Fruit fly (Drosophila melanogaster) whole organism, prepupa: ENCODE data around the gene CG15414.

Experiments
- Blimp-1 ChIP-seq: fragments of 200-800 bp; sonication (Bioruptor generic); optimal IDR thresholded peaks from 3 replicates; lab custom pipeline; 2017; ENCODE audit warnings: missing biosample characterization, missing genetic modification characterization, mild to moderate bottlenecking, moderate library complexity, missing genetic modification reagents
- CG10631 ChIP-seq: fragments of 200-800 bp; sonication (Bioruptor generic); optimal IDR thresholded peaks from 2 replicates; lab custom pipeline; 2016; ENCODE audit warnings: missing biosample characterization, missing genetic modification characterization
- CG10669 ChIP-seq: fragments of 200-800 bp; sonication (Bioruptor generic); optimal IDR thresholded peaks from 3 replicates; lab custom pipeline; 2018; ENCODE audit warnings: missing biosample characterization, mild to moderate bottlenecking, missing genetic modification characterization, moderate library complexity
- CG11294 ChIP-seq: fragments of 200-800 bp; sonication (Bioruptor generic); IDR thresholded peaks from 2 replicates; pipeline ENCODE4 v1.3.6; 2022; ENCODE audit warnings: missing biosample characterization, missing genetic modification characterization
- CG11762 ChIP-seq: fragments of 200-800 bp; sonication (Bioruptor generic); optimal IDR thresholded peaks from 3 replicates; lab custom pipeline; 2016; ENCODE audit warnings: missing biosample characterization, missing genetic modification characterization; ENCODE audit not compliant: insufficient read depth
- CG11902 ChIP-seq: fragments of 200-800 bp; sonication (Bioruptor generic); optimal IDR thresholded peaks from 3 replicates; lab custom pipeline; 2016; ENCODE audit warnings: missing biosample characterization, missing genetic modification characterization
- CG15336 ChIP-seq: fragments of 200-800 bp; sonication (Bioruptor generic); IDR thresholded peaks from 2 replicates; pipeline ENCODE4 v1.3.6; 2022; ENCODE audit warnings: missing biosample characterization, missing genetic modification characterization
- CG1621 ChIP-seq: fragments of 200-800 bp; sonication (Bioruptor generic); optimal IDR thresholded peaks from 3 replicates; lab custom pipeline; 2018; ENCODE audit warnings: missing biosample characterization, mild to moderate bottlenecking, missing genetic modification characterization
- CG32006 ChIP-seq: fragments of 200-800 bp; sonication (Bioruptor generic); optimal IDR thresholded peaks from 3 replicates; lab custom pipeline; 2017; ENCODE audit warnings: missing biosample characterization, mild to moderate bottlenecking, missing genetic modification characterization
- CG34406 ChIP-seq: fragments of 200-800 bp; sonication (Bioruptor generic); optimal IDR thresholded peaks from 3 replicates; lab custom pipeline; 2016; ENCODE audit warnings: missing biosample characterization, missing genetic modification characterization
- CG3919 ChIP-seq: fragments of 200-800 bp; sonication (Bioruptor generic); optimal IDR thresholded peaks from 3 replicates; lab custom pipeline; 2016; ENCODE audit warnings: missing biosample characterization, missing genetic modification characterization
- CG4318 ChIP-seq: fragments of 200-800 bp; sonication (Bioruptor generic); optimal IDR thresholded peaks from 3 replicates; lab custom pipeline; 2017; ENCODE audit warnings: missing biosample characterization, mild to moderate bottlenecking, missing genetic modification characterization
- CG6163 ChIP-seq: fragments of 200-800 bp; sonication (Bioruptor generic); IDR thresholded peaks from 3 replicates; pipeline ENCODE4 v1.3.6; 2022; ENCODE audit warnings: missing biosample characterization, missing genetic modification characterization
- CG6276 ChIP-seq: fragments of 200-800 bp; sonication (Bioruptor generic); optimal IDR thresholded peaks from 2 replicates; lab custom pipeline; 2017; ENCODE audit warnings: missing biosample characterization, mild to moderate bottlenecking, missing genetic modification characterization
- CG6792 ChIP-seq: fragments of 200-800 bp; sonication (Bioruptor generic); optimal IDR thresholded peaks from 3 replicates; lab custom pipeline; 2016; ENCODE audit warnings: missing biosample characterization, missing genetic modification characterization
- CG6808 ChIP-seq: fragments of 200-800 bp; sonication (Bioruptor generic); optimal IDR thresholded peaks from 3 replicates; lab custom pipeline; 2017; ENCODE audit warnings: missing biosample characterization, missing genetic modification characterization, mild to moderate bottlenecking, moderate library complexity, missing genetic modification reagents
- CG6854 ChIP-seq: fragments of 200-800 bp; sonication (Bioruptor generic); optimal IDR thresholded peaks from 2 replicates; lab custom pipeline; 2017; ENCODE audit warnings: missing biosample characterization, mild to moderate bottlenecking, missing genetic modification characterization
- CG7368 ChIP-seq: fragments of 200-800 bp; sonication (Bioruptor generic); optimal IDR thresholded peaks from 3 replicates; lab custom pipeline; 2016; ENCODE audit warnings: missing biosample characterization, missing genetic modification characterization
- CG8319 ChIP-seq: fragments of 200-800 bp; sonication (Bioruptor generic); optimal IDR thresholded peaks from 3 replicates; lab custom pipeline; 2016; ENCODE audit warnings: missing biosample characterization, missing genetic modification characterization
- CG9139 ChIP-seq: fragments of 200-800 bp; sonication (Bioruptor generic); optimal IDR thresholded peaks from 3 replicates; lab custom pipeline; 2017; ENCODE audit warnings: missing biosample characterization, mild to moderate bottlenecking, missing genetic modification characterization
- Eip78C ChIP-seq: fragments of 200-800 bp; sonication (Bioruptor generic); peaks from one replicate; lab custom pipeline; 2016; ENCODE audit warnings: missing biosample characterization, missing genetic modification characterization
- Eip93F ChIP-seq: fragments of 200-800 bp; sonication (Bioruptor generic); optimal IDR thresholded peaks from 2 replicates; lab custom pipeline; 2016; ENCODE audit warnings: missing biosample characterization, mild to moderate bottlenecking, missing genetic modification characterization
- Ets21C ChIP-seq: fragments of 200-800 bp; sonication (Bioruptor generic); optimal IDR thresholded peaks from 3 replicates; lab custom pipeline; 2016; ENCODE audit warnings: missing biosample characterization, missing genetic modification characterization
- Hr38 ChIP-seq: sonication (Bioruptor generic); optimal IDR thresholded peaks from 2 replicates; lab custom pipeline; 2016; ENCODE audit warnings: missing biosample characterization, missing genetic modification characterization
- Hr39 ChIP-seq: fragments of 200-800 bp; sonication (Bioruptor generic); optimal IDR thresholded peaks from 2 replicates; lab custom pipeline; 2016; ENCODE audit warnings: missing biosample characterization, missing genetic modification characterization
- Hr4 ChIP-seq: fragments of 200-800 bp; sonication (Bioruptor generic); optimal IDR thresholded peaks from 3 replicates; lab custom pipeline; 2016; ENCODE audit warnings: missing biosample characterization, missing genetic modification characterization
- Smox ChIP-seq: fragments of 200-800 bp; sonication (Bioruptor generic); optimal IDR thresholded peaks from 3 replicates; lab custom pipeline; 2016; ENCODE audit warnings: missing biosample characterization, missing genetic modification characterization
- Sox14 ChIP-seq: fragments of 200-800 bp; sonication (Bioruptor generic); optimal IDR thresholded peaks from 3 replicates; lab custom pipeline; 2016; ENCODE audit warnings: missing biosample characterization, missing genetic modification characterization
- Sox15 ChIP-seq: fragments of 200-800 bp; sonication (Bioruptor generic); optimal IDR thresholded peaks from 3 replicates; lab custom pipeline; 2016; ENCODE audit warnings: missing biosample characterization, missing genetic modification characterization
- achi ChIP-seq: fragments of 200-800 bp; sonication (Bioruptor generic); optimal IDR thresholded peaks from 3 replicates; lab custom pipeline; 2016; ENCODE audit warnings: missing biosample characterization, missing genetic modification characterization
- acj6 ChIP-seq: fragments of 200-800 bp; sonication (Bioruptor generic); optimal IDR thresholded peaks from 3 replicates; lab custom pipeline; 2016; ENCODE audit warnings: missing biosample characterization, missing genetic modification characterization
- cyc ChIP-seq: fragments of 200-800 bp; sonication (Bioruptor generic); optimal IDR thresholded peaks from 3 replicates; lab custom pipeline; 2016; ENCODE audit warnings: missing biosample characterization, missing genetic modification characterization
- dac ChIP-seq: fragments of 200-800 bp; sonication (Bioruptor generic); optimal IDR thresholded peaks from 2 replicates; lab custom pipeline; 2017; ENCODE audit warnings: missing biosample characterization, mild to moderate bottlenecking, missing genetic modification characterization
- eg ChIP-seq: fragments of 200-800 bp; sonication (Bioruptor generic); IDR thresholded peaks from 3 replicates; pipeline ENCODE4 v1.3.6; 2022; ENCODE audit warnings: missing biosample characterization, missing genetic modification characterization
- esn ChIP-seq: fragments of 200-800 bp; sonication (Bioruptor generic); optimal IDR thresholded peaks from 2 replicates; lab custom pipeline; 2016; ENCODE audit warnings: missing biosample characterization, mild to moderate bottlenecking, missing genetic modification characterization, moderate library complexity
- fd85E ChIP-seq: fragments of 200-800 bp; sonication (Bioruptor generic); optimal IDR thresholded peaks from 3 replicates; lab custom pipeline; 2016; ENCODE audit warnings: missing biosample characterization, missing genetic modification characterization
- fkh ChIP-seq: fragments of 200-800 bp; sonication (Bioruptor generic); optimal IDR thresholded peaks from 3 replicates; lab custom pipeline; 2017; ENCODE audit warnings: missing biosample characterization, mild to moderate bottlenecking, missing genetic modification characterization, moderate library complexity
- lz ChIP-seq: fragments of 200-800 bp; sonication (Bioruptor generic); optimal IDR thresholded peaks from 3 replicates; lab custom pipeline; 2016; ENCODE audit warnings: missing biosample characterization, missing genetic modification characterization
- net ChIP-seq: fragments of 200-800 bp; sonication (Bioruptor generic); optimal IDR thresholded peaks from 3 replicates; lab custom pipeline; 2016; ENCODE audit warnings: missing biosample characterization, missing genetic modification characterization
- pdm3 ChIP-seq: fragments of 200-800 bp; sonication (Bioruptor generic); optimal IDR thresholded peaks from 3 replicates; lab custom pipeline; 2016; ENCODE audit warnings: missing biosample characterization, missing genetic modification characterization
- spab ChIP-seq: fragments of 200-800 bp; sonication (Bioruptor generic); optimal IDR thresholded peaks from 2 replicates; lab custom pipeline; 2017; ENCODE audit warnings: missing biosample characterization, mild to moderate bottlenecking, missing genetic modification characterization, missing genetic modification reagents
- ss ChIP-seq, 2 experiments: fragments of 200-800 bp; sonication (Bioruptor generic); optimal IDR thresholded peaks; 2 replicates in 1 of 2; 3 replicates in 1 of 2; lab custom pipeline; 2017 to 2018; ENCODE audit warnings: mild to moderate bottlenecking in 2 of 2, missing biosample characterization in 2 of 2, missing genetic modification characterization in 2 of 2, moderate library complexity in 1 of 2
- vri ChIP-seq: fragments of 200-800 bp; sonication (Bioruptor generic); optimal IDR thresholded peaks from 3 replicates; lab custom pipeline; 2016; ENCODE audit warnings: missing biosample characterization, mild to moderate bottlenecking, missing genetic modification characterization

CG15414 gene

dm6 chr2L:3477057-3477755 lies 13.7 kb downstream of the CG15414 start (continued):
- TF ChIP-seq Ets21C (GFP tag; lab: Kevin White, UChicago), result no peak
- peak; percentile 61 for TF ChIP-seq Hr4
- no peak for TF ChIP-seq ss (GFP tag; optimal IDR thresholded peaks at IDR 0.05; lab: Kevin White, UChicago)
- TF ChIP-seq CG4318, result peak; percentile 29
- TF ChIP-seq CG32006 (GFP tag; lab: Kevin White, UChicago), result peak; percentile 70
- no peak for TF ChIP-seq Hr38 (GFP tag; lab: Kevin White, UChicago)
- peak; percentile 41 for TF ChIP-seq fkh
- TF ChIP-seq Sox14, result peak; percentile 25
- TF ChIP-seq CG11294 (GFP tag; lab: Robert Waterston, UW), result no peak
- TF ChIP-seq CG11762 (GFP tag; lab: Kevin White, UChicago), result no peak
- peak; percentile 1 for TF ChIP-seq achi (GFP tag; lab: Kevin White, UChicago)
- peak; percentile 6 for TF ChIP-seq lz (GFP tag; lab: Kevin White, UChicago)
- TF ChIP-seq acj6, result no peak
- TF ChIP-seq CG6276, result peak; percentile 8
- TF ChIP-seq CG3919, result peak; percentile 18
- TF ChIP-seq Hr39 (GFP tag; lab: Kevin White, UChicago), result no peak

- no peak for TF ChIP-seq CG1621 (tag; lab: Kevin White, UChicago)
- no peak for TF ChIP-seq spab (GFP tag; lab: Kevin White, UChicago)
- peak; percentile 27 for TF ChIP-seq Eip78C (GFP tag; lab: Kevin White, UChicago)
- TF ChIP-seq Blimp-1 (GFP tag; lab: Kevin White, UChicago), result peak; percentile 70
- TF ChIP-seq Sox15 (GFP tag; lab: Kevin White, UChicago), result no peak
Measured at dm6 chr2L:3476399-3477056, 14.3 kb downstream of the CG15414 start.

dm6 chr2L:3475948-3476347 lies 14.9 kb downstream of the CG15414 start:
- TF ChIP-seq Eip78C (GFP tag; lab: Kevin White, UChicago) (peak; percentile 68), CG10631 (GFP tag; lab: Kevin White, UChicago) (no peak), CG7368 (GFP tag; lab: Kevin White, UChicago) (no peak), achi (GFP tag; lab: Kevin White, UChicago) (no peak), CG15336 (0 out of 2 replicates have a peak, but pooled peaks have one; percentile 26), CG6163 (GFP tag; lab: Robert Waterston, UW) (no peak), Sox15 (GFP tag; lab: Kevin White, UChicago) (no peak), dac (no peak), fkh (peak; percentile 49), acj6 (no peak), Hr38 (GFP tag; lab: Kevin White, UChicago) (no peak), CG34406 (no peak)

dm6 chr2L:3475168-3475567 lies 15.7 kb downstream of the CG15414 start:
- TF ChIP-seq Eip93F, result no peak
- TF ChIP-seq achi (GFP tag; lab: Kevin White, UChicago), result no peak
- TF ChIP-seq CG8319 (GFP tag; lab: Kevin White, UChicago), result no peak
- no peak for TF ChIP-seq CG10631 (GFP tag; lab: Kevin White, UChicago)
- no peak for TF ChIP-seq CG11902 (GFP tag; lab: Kevin White, UChicago)
- peak; percentile 15 for TF ChIP-seq cyc (GFP tag; lab: Kevin White, UChicago)
- no peak for TF ChIP-seq dac
- no peak for TF ChIP-seq CG6792 (GFP tag; lab: Kevin White, UChicago)
- no peak for TF ChIP-seq CG32006 (GFP tag; lab: Kevin White, UChicago)
- TF ChIP-seq Blimp-1 (GFP tag; lab: Kevin White, UChicago), result no peak
- no peak for TF ChIP-seq eg (GFP tag; lab: Robert Waterston, UW)
- no peak for TF ChIP-seq CG6276
- no peak for TF ChIP-seq Sox15 (GFP tag; lab: Kevin White, UChicago)
- no peak for TF ChIP-seq vri
- TF ChIP-seq CG6854, result no peak
- no peak for TF ChIP-seq CG9139 (GFP tag; lab: Kevin White, UChicago)
- TF ChIP-seq esn (GFP tag; lab: Kevin White, UChicago), result peak; percentile 56
- no peak for TF ChIP-seq CG3919
- TF ChIP-seq net (GFP tag; lab: Kevin White, UChicago), result no peak
- TF ChIP-seq fkh, result no peak
- no peak for TF ChIP-seq pdm3
- TF ChIP-seq CG34406, result no peak
- TF ChIP-seq fd85E (GFP tag; lab: Kevin White, UChicago), result no peak
- no peak for TF ChIP-seq CG4318
- no peak for TF ChIP-seq Smox (GFP tag; lab: Kevin White, UChicago)
- TF ChIP-seq Ets21C (GFP tag; lab: Kevin White, UChicago), result no peak
- peak; percentile 2 for TF ChIP-seq CG10669
- TF ChIP-seq CG6808 (GFP tag; lab: Kevin White, UChicago), result no peak
